Worm (Caenorhabditis elegans) whole organism, L4/young adult: ENCODE results near the gene ptc-1.

ENCODE experiments used
- W03F9.2 ChIP-seq: fragments of 150-350 bp; optimal IDR thresholded peaks from 2 replicates; lab custom pipeline; 2014; ENCODE audit warnings: missing biosample characterization, missing genetic modification characterization
- him-1 ChIP-seq: sonication (generic microtip); optimal IDR thresholded peaks from 2 replicates; lab custom pipeline; 2016; ENCODE audit warnings: missing genotype, missing genetic modification reagents, missing genetic modification characterization, missing compliant biosample characterization

DNA sequence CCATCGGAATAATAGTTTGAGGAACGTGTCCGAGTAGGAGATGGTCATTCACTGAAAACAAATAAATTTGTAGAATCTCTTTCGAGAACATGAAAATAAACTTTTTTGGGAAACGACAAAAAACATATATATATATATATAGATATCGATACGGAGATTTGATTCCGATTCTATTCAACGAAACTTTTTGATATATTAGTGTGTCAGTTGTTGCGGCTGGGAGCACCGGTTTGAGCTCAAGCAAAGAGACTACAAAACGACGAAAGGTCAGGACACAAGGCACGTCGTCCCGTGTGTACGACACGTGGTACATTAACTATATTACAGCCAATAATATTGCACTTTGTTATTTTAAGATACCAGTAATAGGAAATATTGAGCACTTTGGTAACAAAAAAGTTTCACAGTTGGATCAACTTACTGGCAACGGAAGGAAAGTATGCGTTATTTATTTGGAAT lies 14.5 kb downstream of the ptc-1 start, which contains the start of gene best-23:
- TF ChIP-seq him-1 (tag; lab: Kevin White, UChicago) (no peak), W03F9.2 (tag; lab: Kevin White, UChicago) (no peak)
